Worm (Caenorhabditis elegans): ENCODE data around the gene pah-1.

ce11 chrII:8743379-8744173, 23.2 kb downstream of the pah-1 start, which contains the start of gene mak-1:
- TF ChIP-seq elt-2 (tag; optimal IDR thresholded peaks at IDR 0.05) (peak; percentile 90), ceh-9 (tag; optimal IDR thresholded peaks at IDR 0.05) (no peak), unc-62 (GFP tag; optimal IDR thresholded peaks at IDR 0.05) (no peak), aly-2 (tag; optimal IDR thresholded peaks at IDR 0.05) (no peak), nhr-12 (tag; optimal IDR thresholded peaks at IDR 0.05) (no peak), nfya-1 (tag; optimal IDR thresholded peaks at IDR 0.05; ENCODE audit: insufficient read depth) (peak; percentile 76), jun-1 (tag; optimal IDR thresholded peaks at IDR 0.05) (peak; percentile 75), daf-12 (tag; optimal IDR thresholded peaks at IDR 0.05) (no peak), nhr-25 (tag; optimal IDR thresholded peaks at IDR 0.05) (peak; percentile 55), tbx-2 (tag; optimal IDR thresholded peaks at IDR 0.05) (no peak), lsy-12 (tag; optimal IDR thresholded peaks at IDR 0.05) (no peak), lin-39 (tag; optimal IDR thresholded peaks at IDR 0.05) (peak; percentile 30)
